Worm (Caenorhabditis elegans) whole organism, early embryonic: ENCODE results near the gene C47A10.12.

ENCODE experiments used
- B0310.2 ChIP-seq: sonication (generic microtip); optimal IDR thresholded peaks from 2 replicates; lab custom pipeline; 2016; ENCODE audit warnings: mild to moderate bottlenecking, missing genetic modification characterization, missing compliant biosample characterization
- F13C5.2 ChIP-seq: sonication (generic microtip); optimal IDR thresholded peaks from 2 replicates; lab custom pipeline; 2017; ENCODE audit warnings: mild to moderate bottlenecking, missing genetic modification characterization, inconsistent platforms, missing compliant biosample characterization
- aly-1 ChIP-seq: sonication (generic microtip); optimal IDR thresholded peaks from 2 replicates; lab custom pipeline; 2016; ENCODE audit warnings: missing genetic modification characterization, missing compliant biosample characterization
- ama-1 ChIP-seq: fragments of 150-350 bp; optimal IDR thresholded peaks from 2 replicates; lab custom pipeline; 2014
- ceh-13 ChIP-seq: fragments of 200-800 bp; sonication (Bioruptor generic); optimal IDR thresholded peaks from 2 replicates; lab custom pipeline; 2018; ENCODE audit warnings: mild to moderate bottlenecking, missing genetic modification characterization, missing compliant biosample characterization
- hmg-4 ChIP-seq: fragments of 200-800 bp; sonication (Bioruptor generic); optimal IDR thresholded peaks from 2 replicates; lab custom pipeline; 2018; ENCODE audit warnings: mild to moderate bottlenecking, missing genetic modification characterization, missing compliant biosample characterization
- pes-1 ChIP-seq: fragments of 200-800 bp; sonication (Bioruptor generic); IDR thresholded peaks from 2 replicates; pipeline ENCODE4 v1.3.6; 2022; ENCODE audit warnings: missing genetic modification reagents, missing genetic modification characterization, missing compliant biosample characterization
- tbx-11 ChIP-seq: fragments of 200-800 bp; sonication (Bioruptor generic); IDR thresholded peaks from 2 replicates; pipeline ENCODE4 v1.3.6; 2022; ENCODE audit warnings: missing genetic modification characterization, missing compliant biosample characterization
- tbx-37 ChIP-seq: fragments of 200-800 bp; sonication (Bioruptor generic); conservative IDR thresholded peaks from 2 replicates; pipeline ENCODE4 v1.3.6; 2022; ENCODE audit warnings: missing genetic modification reagents, missing genetic modification characterization, missing compliant biosample characterization
- tra-4 ChIP-seq: sonication (generic microtip); optimal IDR thresholded peaks from 2 replicates; lab custom pipeline; 2017; ENCODE audit warnings: missing genetic modification characterization, missing compliant biosample characterization

- no peak for TF ChIP-seq ceh-13 (GFP tag; lab: Kevin White, UChicago)
- TF ChIP-seq ama-1 (lab: Kevin White, UChicago): no peak
- no peak for TF ChIP-seq F13C5.2 (tag; lab: Kevin White, UChicago)
- TF ChIP-seq hmg-4 (GFP tag; lab: Kevin White, UChicago): no peak
- TF ChIP-seq tra-4 (tag; lab: Kevin White, UChicago): no peak
- no peak for TF ChIP-seq tbx-11
- no peak for TF ChIP-seq tbx-37 (GFP tag; lab: Robert Waterston, UW)
- TF ChIP-seq pes-1 (GFP tag; lab: Robert Waterston, UW): no peak
- TF ChIP-seq aly-1 (tag; lab: Kevin White, UChicago): no peak
- TF ChIP-seq B0310.2: no peak
Measured at ce11 chrV:17780285-17780684, 2.6 kb downstream of the C47A10.12 start.
